Worm (Caenorhabditis elegans): ENCODE results near the gene pnc-1.

- TF ChIP-seq elt-1 (tag; optimal IDR thresholded peaks at IDR 0.05; ENCODE audit: borderline replicate concordance, insufficient read depth) (no peak), unc-39 (tag; optimal IDR thresholded peaks at IDR 0.05) (no peak), pha-4 (tag; optimal IDR thresholded peaks at IDR 0.05) (no peak), nhr-76 (tag; optimal IDR thresholded peaks at IDR 0.05) (no peak), blmp-1 (tag; optimal IDR thresholded peaks at IDR 0.05) (no peak), lin-32 (GFP tag; optimal IDR thresholded peaks at IDR 0.05) (no peak), nhr-12 (tag; optimal IDR thresholded peaks at IDR 0.05) (no peak), lin-13 (tag; optimal IDR thresholded peaks at IDR 0.05) (no peak), lsy-2 (tag; optimal IDR thresholded peaks at IDR 0.05) (no peak), unc-62 (GFP tag; optimal IDR thresholded peaks at IDR 0.05) (no peak), M03D4.4 (tag; optimal IDR thresholded peaks at IDR 0.05) (no peak)
These were observed 43.3 kb upstream of the pnc-1 start for ce11 chrIV:141022-141421.

All from whole organism, mixed stage, embryonic.